Fruit fly (Drosophila melanogaster) whole organism, wandering third instar larva: ENCODE measurements around the gene CG15547.

Source experiments
- Abd-B ChIP-seq: fragments of >200 bp; optimal IDR thresholded peaks from 2 replicates; lab custom pipeline; 2017; ENCODE audit warnings: missing biosample characterization, missing genetic modification characterization
- CG32264 ChIP-seq: fragments of 200-800 bp; sonication (Bioruptor generic); optimal IDR thresholded peaks from 2 replicates; lab custom pipeline; 2016; ENCODE audit warnings: missing biosample characterization, missing genetic modification characterization
- CG9705 ChIP-seq: fragments of 200-800 bp; sonication (Bioruptor generic); optimal IDR thresholded peaks from 2 replicates; lab custom pipeline; 2018; ENCODE audit warnings: missing biosample characterization, mild to moderate bottlenecking, missing genetic modification characterization
- Dfd ChIP-seq: fragments of >200 bp; optimal IDR thresholded peaks from 2 replicates; lab custom pipeline; 2017; ENCODE audit warnings: missing biosample characterization, missing genetic modification characterization
- Dif ChIP-seq: fragments of 200-275, 200-300 bp; sonication (Bioruptor generic); optimal IDR thresholded peaks from 2 replicates; lab custom pipeline; 2018; ENCODE audit warnings: missing biosample characterization, missing genetic modification characterization; ENCODE audit not compliant: partially characterized antibody
- GATAd ChIP-seq: sonication (Bioruptor generic); optimal IDR thresholded peaks from 2 replicates; lab custom pipeline; 2016; ENCODE audit warnings: missing biosample characterization, missing genetic modification characterization
- Hr78 ChIP-seq: fragments of >200 bp; optimal IDR thresholded peaks from 2 replicates; lab custom pipeline; 2017; ENCODE audit warnings: missing biosample characterization, missing genetic modification characterization
- Jra ChIP-seq: sonication (Bioruptor generic); optimal IDR thresholded peaks from 2 replicates; lab custom pipeline; 2016; ENCODE audit warnings: missing biosample characterization, missing genetic modification characterization
- Myc ChIP-seq: fragments of >200 bp; optimal IDR thresholded peaks from 2 replicates; lab custom pipeline; 2017
- N ChIP-seq: fragments of >200 bp; optimal IDR thresholded peaks from 2 replicates; lab custom pipeline; 2018; ENCODE audit warnings: missing biosample characterization, missing external identifiers, missing genetic modification characterization
- Rel ChIP-seq, 2 experiments: fragments of 200-800 bp; sonication (Bioruptor generic) in 1 of 2; optimal IDR thresholded peaks; 2 replicates in 1 of 2; 3 replicates in 1 of 2; lab custom pipeline; 2016 to 2019; ENCODE audit warnings: mild to moderate bottlenecking in 2 of 2, missing biosample characterization in 2 of 2, missing genetic modification characterization in 2 of 2, moderate library complexity in 1 of 2
- Sp1 ChIP-seq: fragments of 200-800 bp; sonication (Bioruptor generic); optimal IDR thresholded peaks from 3 replicates; lab custom pipeline; 2019; ENCODE audit warnings: missing biosample characterization, mild to moderate bottlenecking, missing genetic modification characterization, moderate library complexity
- br ChIP-seq: fragments of 200-800 bp; sonication (Bioruptor generic); optimal IDR thresholded peaks from 2 replicates; lab custom pipeline; 2016; ENCODE audit warnings: missing biosample characterization, missing genetic modification characterization
- brk ChIP-seq: fragments of 200-800 bp; sonication (Bioruptor generic); optimal IDR thresholded peaks from 2 replicates; lab custom pipeline; 2016; ENCODE audit warnings: missing biosample characterization, mild to moderate bottlenecking, missing genetic modification characterization
- dl ChIP-seq, 2 experiments: fragments of 175-275, 200-275 bp in 1 of 2; fragments of 200-275 bp in 1 of 2; sonication (Bioruptor generic); optimal IDR thresholded peaks; lab custom pipeline; 2018; ENCODE audit warnings: mild to moderate bottlenecking in 2 of 2, missing biosample characterization in 2 of 2, missing genetic modification characterization in 2 of 2, moderate library complexity in 2 of 2; ENCODE audit not compliant: partially characterized antibody in 2 of 2, insufficient read depth in 1 of 2
- dsf ChIP-seq: sonication (Bioruptor generic); optimal IDR thresholded peaks from 2 replicates; lab custom pipeline; 2016; ENCODE audit warnings: missing biosample characterization, missing genetic modification characterization, borderline replicate concordance
- ey ChIP-seq: fragments of 200-800 bp; sonication (Bioruptor generic); optimal IDR thresholded peaks from 2 replicates; lab custom pipeline; 2016; ENCODE audit warnings: missing biosample characterization, missing genetic modification characterization
- foxo ChIP-seq, 2 experiments: fragments of 200-800 bp; sonication (Bioruptor generic); optimal IDR thresholded peaks; 2 replicates in 1 of 2; 3 replicates in 1 of 2; lab custom pipeline; 2016 to 2017; ENCODE audit warnings: missing biosample characterization in 2 of 2, missing genetic modification characterization in 2 of 2
- fru ChIP-seq: fragments of 200-800 bp; sonication (Bioruptor generic); optimal IDR thresholded peaks from 3 replicates; lab custom pipeline; 2016; ENCODE audit warnings: missing biosample characterization, mild to moderate bottlenecking, missing genetic modification characterization
- h ChIP-seq: fragments of 200-800 bp; sonication (Bioruptor generic); optimal IDR thresholded peaks from 3 replicates; lab custom pipeline; 2016; ENCODE audit warnings: missing biosample characterization, mild to moderate bottlenecking, missing genetic modification characterization
- jim ChIP-seq: fragments of 175-275, 200-325 bp; sonication (Bioruptor generic); optimal IDR thresholded peaks from 2 replicates; lab custom pipeline; 2016; ENCODE audit warnings: missing biosample characterization, mild to moderate bottlenecking, missing genetic modification characterization
- lola ChIP-seq: fragments of >200 bp; optimal IDR thresholded peaks from 2 replicates; lab custom pipeline; 2017; ENCODE audit warnings: missing biosample characterization, missing genetic modification characterization
- psq ChIP-seq: fragments of 200-800 bp; sonication (Bioruptor generic); optimal IDR thresholded peaks from 3 replicates; lab custom pipeline; 2017; ENCODE audit warnings: missing biosample characterization, mild to moderate bottlenecking, missing genetic modification characterization, moderate library complexity
- rgr ChIP-seq: fragments of 200-800 bp; sonication (Bioruptor generic); optimal IDR thresholded peaks from 3 replicates; lab custom pipeline; 2016; ENCODE audit warnings: missing biosample characterization, mild to moderate bottlenecking, missing genetic modification characterization
- sage ChIP-seq: fragments of 200-800 bp; sonication (Bioruptor generic); optimal IDR thresholded peaks from 2 replicates; lab custom pipeline; 2016; ENCODE audit warnings: missing biosample characterization, mild to moderate bottlenecking, missing genetic modification characterization
- sv ChIP-seq: fragments of 200-800 bp; sonication (Bioruptor generic); optimal IDR thresholded peaks from 3 replicates; lab custom pipeline; 2016; ENCODE audit warnings: missing biosample characterization, missing genetic modification characterization
- tai ChIP-seq: sonication (Bioruptor generic); optimal IDR thresholded peaks from 2 replicates; lab custom pipeline; 2016; ENCODE audit warnings: missing biosample characterization, missing genetic modification characterization
- usp ChIP-seq: fragments of >200 bp; optimal IDR thresholded peaks from 2 replicates; lab custom pipeline; 2017; ENCODE audit warnings: missing biosample characterization, missing genetic modification characterization
- woc ChIP-seq: sonication (Bioruptor generic); optimal IDR thresholded peaks from 2 replicates; lab custom pipeline; 2016; ENCODE audit warnings: missing biosample characterization, mild to moderate bottlenecking, missing genetic modification characterization

Gene CG15547

dm6 chr3R:30912402-30912801 lies 29.1 kb upstream of the CG15547 start, which contains the start of gene Ptx1 (continued):
- TF ChIP-seq Abd-B (GFP tag; lab: Kevin White, UChicago) (no peak), Hr78 (GFP tag; lab: Kevin White, UChicago) (no peak)

- TF ChIP-seq tai (GFP tag; lab: Kevin White, UChicago) (no peak), Dif (GFP tag; lab: Kevin White, UChicago) (no peak), lola (no peak)
These were observed 26.5 kb upstream of the CG15547 start for dm6 chr3R:30909840-30910239.

dm6 chr3R:30909032-30909431 lies 25.7 kb upstream of the CG15547 start:
- TF ChIP-seq Dif (GFP tag; lab: Kevin White, UChicago): no peak
- no peak for TF ChIP-seq GATAd (GFP tag; lab: Kevin White, UChicago)
- no peak for TF ChIP-seq br (GFP tag; lab: Kevin White, UChicago)
- TF ChIP-seq CG32264: no peak
- TF ChIP-seq foxo (GFP tag; optimal IDR thresholded peaks at IDR 0.05; lab: Kevin White, UChicago): no peak
- no peak for TF ChIP-seq usp
- TF ChIP-seq h (GFP tag; lab: Kevin White, UChicago): no peak
- no peak for TF ChIP-seq dl (GFP tag; optimal IDR thresholded peaks at IDR 0.05; lab: Kevin White, UChicago; ENCODE audit: insufficient read depth in 1 of 2, partially characterized antibody in 2 of 2)
- TF ChIP-seq sage: no peak
- no peak for TF ChIP-seq woc (GFP tag; lab: Kevin White, UChicago)
- no peak for TF ChIP-seq dsf
- no peak for TF ChIP-seq Rel (GFP tag; optimal IDR thresholded peaks at IDR 0.05; lab: Kevin White, UChicago)
- TF ChIP-seq Rel (tag; optimal IDR thresholded peaks at IDR 0.05; lab: Kevin White, UChicago): no peak
- TF ChIP-seq Dfd (GFP tag; lab: Kevin White, UChicago): no peak
- no peak for TF ChIP-seq ey (GFP tag; lab: Kevin White, UChicago)
- TF ChIP-seq psq (GFP tag; lab: Kevin White, UChicago): no peak
- no peak for TF ChIP-seq fru (GFP tag; lab: Kevin White, UChicago)

dm6 chr3R:30903994-30904393 lies 20.7 kb upstream of the CG15547 start:
- TF ChIP-seq br (GFP tag; lab: Kevin White, UChicago) (no peak), dsf (no peak), GATAd (GFP tag; lab: Kevin White, UChicago) (no peak), CG32264 (no peak), CG9705 (no peak), N (GFP tag; lab: Kevin White, UChicago) (no peak), sv (GFP tag; lab: Kevin White, UChicago) (no peak), Dif (GFP tag; lab: Kevin White, UChicago) (no peak), ey (GFP tag; lab: Kevin White, UChicago) (no peak), fru (GFP tag; lab: Kevin White, UChicago) (no peak), Jra (GFP tag; lab: Kevin White, UChicago) (no peak), Abd-B (GFP tag; lab: Kevin White, UChicago) (no peak), Hr78 (GFP tag; lab: Kevin White, UChicago) (no peak), brk (GFP tag; lab: Kevin White, UChicago) (no peak), Sp1 (GFP tag; lab: Kevin White, UChicago) (no peak), Myc (no peak)

dm6 chr3R:30902061-30902460 lies 18.8 kb upstream of the CG15547 start, which contains the start of gene CG33483:
TSS of gene CG33483 (minus strand) at chr3R:30902161.
- no peak for TF ChIP-seq GATAd (GFP tag; lab: Kevin White, UChicago)
- TF ChIP-seq Hr78 (GFP tag; lab: Kevin White, UChicago): no peak
- TF ChIP-seq Myc: no peak
- no peak for TF ChIP-seq tai (GFP tag; lab: Kevin White, UChicago)
- TF ChIP-seq sv (GFP tag; lab: Kevin White, UChicago): no peak
- TF ChIP-seq Rel (GFP tag; optimal IDR thresholded peaks at IDR 0.05; lab: Kevin White, UChicago): no peak
- TF ChIP-seq Rel (tag; optimal IDR thresholded peaks at IDR 0.05; lab: Kevin White, UChicago): no peak
- TF ChIP-seq ey (GFP tag; lab: Kevin White, UChicago): no peak
- TF ChIP-seq CG9705: no peak
- TF ChIP-seq fru (GFP tag; lab: Kevin White, UChicago): no peak
- no peak for TF ChIP-seq h (GFP tag; lab: Kevin White, UChicago)
- TF ChIP-seq Jra (GFP tag; lab: Kevin White, UChicago): no peak
- TF ChIP-seq jim (GFP tag; lab: Kevin White, UChicago): no peak
- TF ChIP-seq rgr: no peak
- no peak for TF ChIP-seq foxo (GFP tag; optimal IDR thresholded peaks at IDR 0.05; lab: Kevin White, UChicago)
- no peak for TF ChIP-seq dl (GFP tag; optimal IDR thresholded peaks at IDR 0.05; lab: Kevin White, UChicago; ENCODE audit: insufficient read depth in 1 of 2, partially characterized antibody in 2 of 2)
- no peak for TF ChIP-seq sage
- no peak for TF ChIP-seq lola
